Worm (Caenorhabditis elegans) whole organism, L2 larva: ENCODE data around the gene ttr-17.

ENCODE experiments used
- F13H6.1 ChIP-seq: sonication (generic microtip); optimal IDR thresholded peaks from 2 replicates; lab custom pipeline; 2016; ENCODE audit warnings: missing genetic modification characterization, missing compliant biosample characterization
- R02D3.7 ChIP-seq: fragments of 150-350 bp; optimal IDR thresholded peaks from 2 replicates; lab custom pipeline; 2014; ENCODE audit warnings: missing biosample characterization, missing genetic modification characterization
- egl-27 ChIP-seq: sonication (generic microtip); optimal IDR thresholded peaks from 3 replicates; lab custom pipeline; 2017; ENCODE audit warnings: missing biosample characterization, missing genetic modification reagents, missing genetic modification characterization
- gmeb-1 ChIP-seq: fragments of 150-350 bp; optimal IDR thresholded peaks from 2 replicates; lab custom pipeline; 2014; ENCODE audit warnings: missing biosample characterization, missing genetic modification characterization
- lsy-2 ChIP-seq, 2 experiments: fragments of 150-350 bp in 1 of 2; sonication (generic microtip) in 1 of 2; optimal IDR thresholded peaks; 2 replicates each; lab custom pipeline; 2014 to 2017; ENCODE audit warnings: missing biosample characterization in 2 of 2, missing genetic modification characterization in 2 of 2
- nhr-10 ChIP-seq: sonication (generic microtip); optimal IDR thresholded peaks from 2 replicates; lab custom pipeline; 2017; ENCODE audit warnings: missing biosample characterization, missing genetic modification characterization
- nhr-237 ChIP-seq: fragments of 150-350 bp; optimal IDR thresholded peaks from 2 replicates; lab custom pipeline; 2014; ENCODE audit warnings: missing biosample characterization, missing genetic modification characterization
- peb-1 ChIP-seq: fragments of 150-350 bp; optimal IDR thresholded peaks from 2 replicates; lab custom pipeline; 2014; ENCODE audit warnings: missing biosample characterization, missing genetic modification characterization
- snpc-4 ChIP-seq: fragments of 150-350 bp; optimal IDR thresholded peaks from 2 replicates; lab custom pipeline; 2014; ENCODE audit warnings: missing biosample characterization, missing genetic modification characterization
- ztf-11 ChIP-seq: sonication (generic microtip); optimal IDR thresholded peaks from 2 replicates; lab custom pipeline; 2017; ENCODE audit warnings: missing biosample characterization, missing genetic modification characterization

ce11 chrIV:11094974-11095373, 28.1 kb upstream of the ttr-17 start, which contains the start of gene M7.8:
- TF ChIP-seq nhr-237 (no peak), gmeb-1 (tag; lab: Kevin White, UChicago) (no peak), ztf-11 (no peak), peb-1 (tag; lab: Kevin White, UChicago) (no peak), nhr-10 (tag; lab: Kevin White, UChicago) (no peak), lsy-2 (tag; optimal IDR thresholded peaks at IDR 0.05; lab: Kevin White, UChicago) (peak in 1 of 2 experiments; percentile 35), egl-27 (tag; lab: Kevin White, UChicago) (no peak), R02D3.7 (tag; lab: Kevin White, UChicago) (no peak), snpc-4 (tag; lab: Kevin White, UChicago) (no peak), F13H6.1 (no peak)
